Fruit fly (Drosophila melanogaster): ENCODE measurements around the gene GMF.

dm6 chr2L:16279774-16280252, 22.9 kb downstream of the GMF start:
- TF ChIP-seq insv (optimal IDR thresholded peaks at IDR 0.05) (no peak), Sin3A (optimal IDR thresholded peaks at IDR 0.05) (no peak), psq (optimal IDR thresholded peaks at IDR 0.05) (no peak), h (optimal IDR thresholded peaks at IDR 0.05) (no peak)
